Fruit fly (Drosophila melanogaster): ENCODE measurements around the gene CG43091.

Gene CG43091

DNA sequence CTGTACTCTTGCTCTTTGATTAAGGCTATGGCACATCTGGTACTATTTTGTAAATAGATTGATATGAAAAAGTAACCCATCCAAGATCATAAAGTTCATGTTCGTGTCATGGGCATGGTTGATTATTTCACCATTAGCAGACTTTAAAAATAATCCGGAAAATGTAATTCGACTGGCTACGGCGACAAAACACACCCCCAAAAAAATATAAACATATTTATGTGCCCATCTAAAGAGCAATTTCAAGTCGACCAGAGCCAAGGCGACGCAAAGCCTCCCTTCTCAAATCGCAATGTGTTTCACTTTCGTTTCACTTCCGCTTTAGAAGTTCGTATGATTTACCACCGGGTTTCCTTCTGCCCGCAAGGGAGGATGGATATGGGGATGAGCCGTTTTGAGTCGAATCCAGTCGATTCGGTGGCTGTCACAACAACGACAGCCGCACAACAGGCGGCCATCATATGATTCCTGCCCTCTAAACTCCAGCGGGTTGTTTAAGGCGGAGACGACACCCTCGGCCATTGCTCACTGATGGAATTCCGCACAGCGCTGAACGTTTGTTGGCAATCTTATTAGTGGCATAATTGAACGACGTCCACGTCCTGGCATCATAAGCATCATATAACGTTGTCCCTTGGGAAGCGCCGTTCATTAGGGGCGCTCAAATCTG is 49.5 kb downstream of the CG43091 start (continued):
- TF ChIP-seq sd (tag; optimal IDR thresholded peaks at IDR 0.05) (peak; percentile 73), btn (GFP tag; optimal IDR thresholded peaks at IDR 0.05) (no peak), CG10543 (GFP tag; optimal IDR thresholded peaks at IDR 0.05) (no peak), D19A (tag; optimal IDR thresholded peaks at IDR 0.05) (peak; percentile 94), CG1647 (GFP tag; optimal IDR thresholded peaks at IDR 0.05) (no peak), Dfd (GFP tag; optimal IDR thresholded peaks at IDR 0.05) (no peak), fd96Cb (tag; optimal IDR thresholded peaks at IDR 0.05) (no peak), CG2120 (GFP tag; optimal IDR thresholded peaks at IDR 0.05) (no peak), hkb (optimal IDR thresholded peaks at IDR 0.05) (no peak), hkb (GFP tag; IDR thresholded peaks at IDR 0.05) (no peak), CG18476 (GFP tag; optimal IDR thresholded peaks at IDR 0.05) (no peak), Blimp-1 (GFP tag; optimal IDR thresholded peaks at IDR 0.05) (no peak), CG32767 (GFP tag; IDR thresholded peaks at IDR 0.05) (no peak), Lim3 (GFP tag; IDR thresholded peaks at IDR 0.05) (no peak), Hey (tag; optimal IDR thresholded peaks at IDR 0.05) (peak; percentile 77), zfh2 (GFP tag; optimal IDR thresholded peaks at IDR 0.05) (no peak), CG12236 (GFP tag; optimal IDR thresholded peaks at IDR 0.05) (no peak), kay (GFP tag; optimal IDR thresholded peaks at IDR 0.05) (no peak), bbx (GFP tag; IDR thresholded peaks at IDR 0.05; ENCODE audit: partially characterized antibody) (no peak), CG18262 (tag; optimal IDR thresholded peaks at IDR 0.05) (no peak), CG15011 (GFP tag; optimal IDR thresholded peaks at IDR 0.05) (no peak), gem (tag; optimal IDR thresholded peaks at IDR 0.05) (no peak), disco-r (GFP tag; optimal IDR thresholded peaks at IDR 0.05) (no peak), slp2 (GFP tag; optimal IDR thresholded peaks at IDR 0.05) (no peak), CG8765 (GFP tag; IDR thresholded peaks at IDR 0.05) (no peak), nerfin-1 (tag; optimal IDR thresholded peaks at IDR 0.05) (peak; percentile 98), Hr51 (GFP tag; optimal IDR thresholded peaks at IDR 0.05) (no peak), CHES-1-like (GFP tag; optimal IDR thresholded peaks at IDR 0.05) (no peak), Optix (GFP tag; IDR thresholded peaks at IDR 0.05) (no peak), Rfx (GFP tag; IDR thresholded peaks at IDR 0.05) (no peak), scrt (GFP tag; optimal IDR thresholded peaks at IDR 0.05) (no peak), CG17328 (GFP tag; IDR thresholded peaks at IDR 0.05) (no peak), esg (GFP tag; conservative IDR thresholded peaks at IDR 0.05) (no peak), Meics (GFP tag; optimal IDR thresholded peaks at IDR 0.05) (no peak), oc (tag; optimal IDR thresholded peaks at IDR 0.05) (peak; percentile 42), CG7271 (tag; optimal IDR thresholded peaks at IDR 0.05) (no peak), Gug (GFP tag; IDR thresholded peaks at IDR 0.05) (no peak), CG2199 (GFP tag; IDR thresholded peaks at IDR 0.05) (0 out of 3 replicates have a peak, but pooled peaks have one; percentile 39), pan (optimal IDR thresholded peaks at IDR 0.05) (no peak), pan (GFP tag; optimal IDR thresholded peaks at IDR 0.05 in 1 of 2, IDR thresholded peaks at IDR 0.05 in 1 of 2) (no peak), CG8281 (tag; optimal IDR thresholded peaks at IDR 0.05) (no peak), Scr (GFP tag; IDR thresholded peaks at IDR 0.05; ENCODE audit: partially characterized antibody) (no peak), Dref (GFP tag; IDR thresholded peaks at IDR 0.05) (no peak), sisA (GFP tag; IDR thresholded peaks at IDR 0.05) (no peak), CG7987 (GFP tag; optimal IDR thresholded peaks at IDR 0.05) (no peak), mam (GFP tag; optimal IDR thresholded peaks at IDR 0.05) (no peak), CG1024 (GFP tag; IDR thresholded peaks at IDR 0.05) (no peak), CG4707 (GFP tag; optimal IDR thresholded peaks at IDR 0.05) (no peak), Fer2 (tag; optimal IDR thresholded peaks at IDR 0.05) (no peak), gsb-n (tag; optimal IDR thresholded peaks at IDR 0.05) (peak; percentile 79), wor (GFP tag; IDR thresholded peaks at IDR 0.05) (no peak)

All from whole organism, embryonic.